Fruit fly (Drosophila melanogaster) whole organism, embryonic: ENCODE results near the gene Tsf1.

ENCODE experiments used
- Atf-2 ChIP-seq: fragments of 200-800 bp; sonication (Bioruptor generic); optimal IDR thresholded peaks from 2 replicates; lab custom pipeline; 2016; ENCODE audit warnings: missing biosample characterization, missing genetic modification characterization
- CG12299 ChIP-seq: fragments of 200-800 bp; sonication (Bioruptor generic); optimal IDR thresholded peaks from 2 replicates; lab custom pipeline; 2018; ENCODE audit warnings: missing biosample characterization, mild to moderate bottlenecking, missing genetic modification characterization
- CG13123 ChIP-seq: fragments of 200-800 bp; sonication (Bioruptor generic); optimal IDR thresholded peaks from 2 replicates; lab custom pipeline; 2016; ENCODE audit warnings: missing biosample characterization, missing genetic modification characterization
- CG13624 ChIP-seq: fragments of 200-800 bp; sonication (Bioruptor generic); optimal IDR thresholded peaks from 2 replicates; lab custom pipeline; 2016; ENCODE audit warnings: missing biosample characterization, missing genetic modification characterization
- CG15011 ChIP-seq: fragments of 200-800 bp; sonication (Bioruptor generic); optimal IDR thresholded peaks from 3 replicates; lab custom pipeline; 2018; ENCODE audit warnings: missing biosample characterization, mild to moderate bottlenecking, missing genetic modification characterization
- CG30431 ChIP-seq: fragments of 200-800 bp; sonication (Bioruptor generic); optimal IDR thresholded peaks from 2 replicates; lab custom pipeline; 2017; ENCODE audit warnings: missing biosample characterization, missing genetic modification characterization
- CG31365 ChIP-seq: fragments of 200-800 bp; sonication (Bioruptor generic); optimal IDR thresholded peaks from 2 replicates; lab custom pipeline; 2018; ENCODE audit warnings: missing biosample characterization, mild to moderate bottlenecking, missing genetic modification characterization
- CG31441 ChIP-seq: fragments of 200-800 bp; sonication (Bioruptor generic); IDR thresholded peaks from 2 replicates; pipeline ENCODE4 v1.3.6; 2022; ENCODE audit warnings: missing biosample characterization, missing genetic modification characterization
- CG3163 ChIP-seq: fragments of 200-800 bp; sonication (Bioruptor generic); optimal IDR thresholded peaks from 3 replicates; lab custom pipeline; 2016; ENCODE audit warnings: missing biosample characterization, missing genetic modification characterization
- CG3838 ChIP-seq: fragments of 200-800 bp; sonication (Bioruptor generic); optimal IDR thresholded peaks from 3 replicates; lab custom pipeline; 2016; ENCODE audit warnings: missing biosample characterization, missing genetic modification characterization
- CG4360 ChIP-seq: fragments of 200-800 bp; sonication (Bioruptor generic); IDR thresholded peaks from 2 replicates; pipeline ENCODE4 v1.3.6; 2022; ENCODE audit warnings: missing biosample characterization, missing genetic modification characterization
- CG7556 ChIP-seq: fragments of 200-800 bp; sonication (Bioruptor generic); optimal IDR thresholded peaks from 2 replicates; lab custom pipeline; 2017; ENCODE audit warnings: missing biosample characterization, mild to moderate bottlenecking, missing genetic modification characterization
- CG7745 ChIP-seq: fragments of 200-800 bp; sonication (Bioruptor generic); optimal IDR thresholded peaks from 2 replicates; lab custom pipeline; 2018; ENCODE audit warnings: missing biosample characterization, mild to moderate bottlenecking, missing genetic modification characterization, moderate library complexity
- CG7839 ChIP-seq: fragments of 200-800 bp; sonication (Bioruptor generic); optimal IDR thresholded peaks from 3 replicates; lab custom pipeline; 2018; ENCODE audit warnings: missing biosample characterization, mild to moderate bottlenecking, missing genetic modification characterization, moderate library complexity
- CG8089 ChIP-seq: fragments of 200-800 bp; sonication (Bioruptor generic); optimal IDR thresholded peaks from 3 replicates; lab custom pipeline; 2016; ENCODE audit warnings: missing biosample characterization, missing genetic modification characterization
- CG9609 ChIP-seq: fragments of 200-800 bp; sonication (Bioruptor generic); optimal IDR thresholded peaks from 3 replicates; lab custom pipeline; 2016; ENCODE audit warnings: missing biosample characterization, missing genetic modification characterization
- CG9876 ChIP-seq: fragments of 200-800 bp; sonication (Bioruptor generic); optimal IDR thresholded peaks from 2 replicates; lab custom pipeline; 2016; ENCODE audit warnings: missing biosample characterization, missing genetic modification characterization
- CG9932 ChIP-seq: fragments of 200-800 bp; sonication (Bioruptor generic); IDR thresholded peaks from 2 replicates; pipeline ENCODE4 v1.3.6; 2022; ENCODE audit warnings: missing biosample characterization, missing genetic modification characterization
- Doc3 ChIP-seq: fragments of 200-800 bp; sonication (Bioruptor generic); IDR thresholded peaks from 3 replicates; pipeline ENCODE4 v1.3.6; 2022; ENCODE audit warnings: missing biosample characterization, missing genetic modification characterization; ENCODE audit not compliant: partially characterized antibody
- Fer2 ChIP-seq: fragments of 200-800 bp; sonication (Bioruptor generic); optimal IDR thresholded peaks from 2 replicates; lab custom pipeline; 2018; ENCODE audit warnings: missing biosample characterization, mild to moderate bottlenecking, missing genetic modification characterization, moderate library complexity
- Gug ChIP-seq: fragments of 200-800 bp; sonication (Bioruptor generic); IDR thresholded peaks from 4 replicates; pipeline ENCODE4 v1.3.6; 2022; ENCODE audit warnings: missing biosample characterization, missing genetic modification characterization
- Hr78 ChIP-seq, 2 experiments: fragments of 200-800 bp in 1 of 2; fragments of >200 bp in 1 of 2; sonication (Bioruptor generic) in 1 of 2; optimal IDR thresholded peaks; 2 replicates each; lab custom pipeline; 2017 to 2019; ENCODE audit warnings: missing biosample characterization in 2 of 2, missing genetic modification characterization in 2 of 2, mild to moderate bottlenecking in 1 of 2, moderate library complexity in 1 of 2
- Lim3 ChIP-seq: fragments of 200-800 bp; sonication (Bioruptor generic); IDR thresholded peaks from 2 replicates; pipeline ENCODE4 v1.3.6; 2022; ENCODE audit warnings: missing biosample characterization, missing genetic modification characterization
- MBD-R2 ChIP-seq: fragments of 200-800 bp; sonication (Bioruptor generic); IDR thresholded peaks from 2 replicates; pipeline ENCODE4 v1.3.6; 2022; ENCODE audit warnings: missing biosample characterization, missing genetic modification characterization
- Med ChIP-seq: fragments of 200-800 bp; sonication (Bioruptor generic); peaks from one replicate; lab custom pipeline; 2016; ENCODE audit warnings: missing biosample characterization, missing genetic modification characterization, mild to moderate bottlenecking, inconsistent platforms, moderate library complexity
- Meics ChIP-seq: fragments of 200-800 bp; sonication (Bioruptor generic); optimal IDR thresholded peaks from 2 replicates; lab custom pipeline; 2017; ENCODE audit warnings: missing biosample characterization, mild to moderate bottlenecking, missing genetic modification characterization
- Mrtf ChIP-seq: fragments of 200-800 bp; sonication (Bioruptor generic); IDR thresholded peaks from 3 replicates; pipeline ENCODE4 v1.3.6; 2022; ENCODE audit warnings: missing biosample characterization, missing genetic modification characterization
- Myb ChIP-seq: fragments of 200-800 bp; sonication (Bioruptor generic); optimal IDR thresholded peaks from 2 replicates; lab custom pipeline; 2016; ENCODE audit warnings: missing biosample characterization, missing genetic modification characterization
- Nf-YB ChIP-seq: fragments of 200-800 bp; sonication (Bioruptor generic); optimal IDR thresholded peaks from 3 replicates; lab custom pipeline; 2019; ENCODE audit warnings: missing biosample characterization, mild to moderate bottlenecking, missing genetic modification characterization, moderate library complexity
- Rfx ChIP-seq: fragments of 200-800 bp; sonication (Bioruptor generic); IDR thresholded peaks from 2 replicates; pipeline ENCODE4 v1.3.6; 2022; ENCODE audit warnings: missing biosample characterization, missing genetic modification characterization
- ab ChIP-seq: fragments of 200-800 bp; sonication (Bioruptor generic); optimal IDR thresholded peaks from 2 replicates; lab custom pipeline; 2016; ENCODE audit warnings: missing biosample characterization, missing genetic modification characterization
- ara ChIP-seq: fragments of 200-800 bp; sonication (Bioruptor generic); IDR thresholded peaks from 2 replicates; pipeline ENCODE4 v1.3.6; 2022; ENCODE audit warnings: missing biosample characterization, missing genetic modification characterization
- bab2 ChIP-seq: fragments of 200-800 bp; sonication (Bioruptor generic); optimal IDR thresholded peaks from 2 replicates; lab custom pipeline; 2016; ENCODE audit warnings: missing biosample characterization, missing genetic modification characterization
- bcd ChIP-seq: fragments of 200-800 bp; sonication (Bioruptor generic); optimal IDR thresholded peaks from 2 replicates; lab custom pipeline; 2017; ENCODE audit warnings: missing biosample characterization, mild to moderate bottlenecking, missing genetic modification characterization
- bigmax ChIP-seq: fragments of 200-800 bp; sonication (Bioruptor generic); optimal IDR thresholded peaks from 2 replicates; lab custom pipeline; 2018; ENCODE audit warnings: missing biosample characterization, mild to moderate bottlenecking, missing genetic modification characterization
- chm ChIP-seq: fragments of 200-800 bp; sonication (Bioruptor generic); IDR thresholded peaks from 2 replicates; pipeline ENCODE4 v1.3.6; 2022; ENCODE audit warnings: missing biosample characterization, missing genetic modification characterization
- danr ChIP-seq: fragments of 200-800 bp; sonication (Bioruptor generic); IDR thresholded peaks from 2 replicates; pipeline ENCODE4 v1.3.6; 2022; ENCODE audit warnings: missing biosample characterization, missing genetic modification characterization
- dysf ChIP-seq: fragments of 200-800 bp; sonication (Bioruptor generic); IDR thresholded peaks from 3 replicates; pipeline ENCODE4 v1.3.6; 2022; ENCODE audit warnings: missing biosample characterization, missing genetic modification characterization
- gem ChIP-seq: fragments of 200-800 bp; sonication (Bioruptor generic); optimal IDR thresholded peaks from 2 replicates; lab custom pipeline; 2019; ENCODE audit warnings: missing biosample characterization, mild to moderate bottlenecking, missing genetic modification characterization, moderate library complexity
- gt ChIP-seq: fragments of 200-800 bp; sonication (Bioruptor generic); IDR thresholded peaks from 2 replicates; pipeline ENCODE4 v1.3.6; 2022; ENCODE audit warnings: missing biosample characterization, missing genetic modification characterization
- ham ChIP-seq: fragments of 200-800 bp; sonication (Bioruptor generic); IDR thresholded peaks from 2 replicates; pipeline ENCODE4 v1.3.6; 2022; ENCODE audit warnings: missing biosample characterization, missing genetic modification characterization
- kah ChIP-seq: fragments of 200-800 bp; sonication (Bioruptor generic); optimal IDR thresholded peaks from 2 replicates; lab custom pipeline; 2018; ENCODE audit warnings: missing biosample characterization, mild to moderate bottlenecking, missing genetic modification characterization
- lbe ChIP-seq: fragments of 200-800 bp; sonication (Bioruptor generic); optimal IDR thresholded peaks from 2 replicates; lab custom pipeline; 2016; ENCODE audit warnings: missing biosample characterization, mild to moderate bottlenecking, missing genetic modification characterization
- nmo ChIP-seq: fragments of 200-800 bp; sonication (Bioruptor generic); optimal IDR thresholded peaks from 2 replicates; lab custom pipeline; 2018; ENCODE audit warnings: missing biosample characterization, mild to moderate bottlenecking, missing genetic modification characterization, moderate library complexity
- odd ChIP-seq: fragments of 200-800 bp; sonication (Bioruptor generic); optimal IDR thresholded peaks from 2 replicates; lab custom pipeline; 2017; ENCODE audit warnings: missing biosample characterization, mild to moderate bottlenecking, missing genetic modification characterization
- slbo ChIP-seq: fragments of 200-800 bp; sonication (Bioruptor generic); IDR thresholded peaks from 2 replicates; pipeline ENCODE4 v1.3.6; 2022; ENCODE audit warnings: missing biosample characterization, missing genetic modification characterization
- sr ChIP-seq: fragments of 200-800 bp; sonication (Bioruptor generic); IDR thresholded peaks from 3 replicates; pipeline ENCODE4 v1.3.6; 2022; ENCODE audit warnings: missing biosample characterization, missing genetic modification characterization
- tio ChIP-seq: fragments of 200-800 bp; sonication (Bioruptor generic); optimal IDR thresholded peaks from 2 replicates; lab custom pipeline; 2017; ENCODE audit warnings: missing biosample characterization, missing genetic modification characterization, inconsistent platforms
- tll ChIP-seq, 2 experiments: fragments of 200-800 bp in 1 of 2; fragments of >200 bp in 1 of 2; sonication (Bioruptor generic) in 1 of 2; optimal IDR thresholded peaks; 2 replicates each; lab custom pipeline; 2017 to 2019; ENCODE audit warnings: missing biosample characterization in 2 of 2, missing genetic modification characterization in 2 of 2, mild to moderate bottlenecking in 1 of 2, moderate library complexity in 1 of 2
- zf30C ChIP-seq: fragments of 200-800 bp; sonication (Bioruptor generic); optimal IDR thresholded peaks from 3 replicates; lab custom pipeline; 2018; ENCODE audit warnings: missing biosample characterization, mild to moderate bottlenecking, missing genetic modification characterization

The Tsf1 gene

dm6 chrX:18366851-18367649 lies 19.8 kb upstream of the Tsf1 start (continued):
- TF ChIP-seq dysf (GFP tag; lab: Robert Waterston, UW) = peak; percentile 88
- peak; percentile 73; the same call in 2 of the 4 replicates for TF ChIP-seq Gug (GFP tag; lab: Robert Waterston, UW)
- no peak for TF ChIP-seq Lim3
- peak; percentile 88 for TF ChIP-seq slbo (GFP tag; lab: Robert Waterston, UW)
- no peak for TF ChIP-seq ab (GFP tag; lab: Kevin White, UChicago)
- no peak for TF ChIP-seq Nf-YB (GFP tag; lab: Kevin White, UChicago)
- TF ChIP-seq CG12299 = peak; percentile 66
- no peak for TF ChIP-seq CG31441 (GFP tag; lab: Robert Waterston, UW)
- TF ChIP-seq bab2 = peak; percentile 75
- TF ChIP-seq Doc3 (GFP tag; lab: Robert Waterston, UW) = no peak
- no peak for TF ChIP-seq sr (GFP tag; lab: Robert Waterston, UW)
- no peak for TF ChIP-seq bigmax (GFP tag; lab: Kevin White, UChicago)
- peak; percentile 81 for TF ChIP-seq gem (tag; lab: Kevin White, UChicago)
- TF ChIP-seq kah (GFP tag; lab: Kevin White, UChicago) = peak; percentile 43
- peak; percentile 44 for TF ChIP-seq Atf-2 (GFP tag; lab: Kevin White, UChicago)
- peak; percentile 77; the same call in 2 of the 3 replicates for TF ChIP-seq Mrtf (GFP tag; lab: Robert Waterston, UW)
- TF ChIP-seq Rfx (GFP tag; lab: Robert Waterston, UW) = peak; percentile 90
- no peak for TF ChIP-seq tll (GFP tag; optimal IDR thresholded peaks at IDR 0.05; lab: Kevin White, UChicago)
- TF ChIP-seq CG9609 = peak; percentile 54
- peak; percentile 89 for TF ChIP-seq CG7839 (tag; lab: Kevin White, UChicago)
- TF ChIP-seq gt (GFP tag; lab: Robert Waterston, UW) = no peak
- no peak for TF ChIP-seq CG3163
- TF ChIP-seq nmo (GFP tag; lab: Kevin White, UChicago) = peak; percentile 66
- TF ChIP-seq lbe = no peak
- peak; percentile 68 for TF ChIP-seq Meics
- peak; percentile 72 for TF ChIP-seq odd
- TF ChIP-seq danr = peak; percentile 72
- TF ChIP-seq CG9932 = peak; percentile 90
- peak; percentile 36 for TF ChIP-seq CG3838 (GFP tag; lab: Kevin White, UChicago)
- TF ChIP-seq CG13123 (GFP tag; lab: Kevin White, UChicago) = no peak
- peak; percentile 36 for TF ChIP-seq CG15011 (GFP tag; lab: Kevin White, UChicago)
- peak; percentile 68 for TF ChIP-seq CG13624
- no peak for TF ChIP-seq CG9876 (GFP tag; lab: Kevin White, UChicago)
- 0 out of 2 replicates have a peak, but pooled peaks have one; percentile 42 for TF ChIP-seq ham (GFP tag; lab: Robert Waterston, UW)
- TF ChIP-seq CG4360 (GFP tag; lab: Robert Waterston, UW) = no peak
- TF ChIP-seq Fer2 = peak; percentile 81
- TF ChIP-seq MBD-R2 (GFP tag; lab: Robert Waterston, UW) = peak; percentile 39; the same call in 1 of the 2 replicates
- TF ChIP-seq ara (GFP tag; lab: Robert Waterston, UW) = no peak
- no peak for TF ChIP-seq zf30C (GFP tag; lab: Kevin White, UChicago)
- peak; percentile 36 for TF ChIP-seq tio
- no peak for TF ChIP-seq chm (GFP tag; lab: Robert Waterston, UW)
- TF ChIP-seq CG7745 (tag; lab: Kevin White, UChicago) = no peak
- peak; percentile 37 for TF ChIP-seq CG31365 (tag; lab: Kevin White, UChicago)
- TF ChIP-seq CG30431 = peak; percentile 30
- peak; percentile 98 for TF ChIP-seq Med (GFP tag; lab: Kevin White, UChicago)
- TF ChIP-seq Myb (GFP tag; lab: Kevin White, UChicago) = peak; percentile 57
- TF ChIP-seq Hr78 (GFP tag; optimal IDR thresholded peaks at IDR 0.05; lab: Kevin White, UChicago) = no peak
- TF ChIP-seq CG7556 (GFP tag; lab: Kevin White, UChicago) = peak; percentile 36
- TF ChIP-seq bcd (GFP tag; lab: Kevin White, UChicago) = peak; percentile 63
- peak; percentile 20 for TF ChIP-seq CG8089
